Worm (Caenorhabditis elegans): ENCODE results near the gene F26F12.3.

DNA sequence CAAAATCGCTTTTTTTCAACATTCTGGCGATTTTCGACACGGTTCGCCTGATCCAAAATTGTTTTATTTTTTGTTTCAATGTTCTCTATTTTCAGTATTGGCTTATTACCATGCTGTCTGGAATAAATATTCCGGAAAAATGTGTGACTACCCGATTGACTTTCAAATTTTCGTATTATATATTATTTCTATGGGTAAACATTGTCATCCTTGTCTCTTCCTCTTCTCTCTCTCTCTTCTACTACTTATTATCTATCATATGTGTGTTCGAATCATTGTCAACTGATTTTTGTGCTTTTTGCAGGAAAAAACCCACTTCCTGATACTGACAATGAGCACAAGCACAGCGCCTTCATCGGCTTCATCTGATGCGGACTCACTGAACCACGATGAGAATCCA, 47.5 kb upstream of the F26F12.3 start, which contains the start of gene C04E6.7:
- TF ChIP-seq T22C8.4 (GFP tag; IDR thresholded peaks at IDR 0.05) = no peak
- TF ChIP-seq ztf-23 (GFP tag; IDR thresholded peaks at IDR 0.05) = no peak
